Worm (Caenorhabditis elegans) whole organism, L4 larva: ENCODE measurements around the gene dhhc-13.

Source experiments
- D1046.2 ChIP-seq: fragments of 200-800 bp; sonication (Bioruptor generic); IDR thresholded peaks from 2 replicates; pipeline ENCODE4 v1.3.6; 2022; ENCODE audit warnings: missing genetic modification characterization, missing compliant biosample characterization
- F26F4.8 ChIP-seq: fragments of 200-800 bp; sonication (Bioruptor generic); conservative IDR thresholded peaks from 2 replicates; pipeline ENCODE4 v1.3.6; 2022; ENCODE audit warnings: missing genetic modification characterization, missing compliant biosample characterization
- F37D6.2 ChIP-seq: sonication (generic microtip); optimal IDR thresholded peaks from 2 replicates; lab custom pipeline; 2016; ENCODE audit warnings: mild to moderate bottlenecking, missing genetic modification characterization, missing compliant biosample characterization
- F44E2.7 ChIP-seq: fragments of 200-800 bp; sonication (Bioruptor generic); IDR thresholded peaks from 2 replicates; pipeline ENCODE4 v2.1.2; 2022; ENCODE audit warnings: missing genetic modification characterization, missing compliant biosample characterization
- T20F7.1 ChIP-seq: fragments of 200-800 bp; sonication (Bioruptor generic); optimal IDR thresholded peaks from 2 replicates; lab custom pipeline; 2018; ENCODE audit warnings: mild to moderate bottlenecking, missing genetic modification characterization, missing compliant biosample characterization
- Y105C5A.15 ChIP-seq: fragments of 200-800 bp; sonication (Bioruptor generic); IDR thresholded peaks from 2 replicates; pipeline ENCODE4 v1.3.6; 2022; ENCODE audit warnings: missing genetic modification characterization, missing compliant biosample characterization
- Y48G9A.11 ChIP-seq: fragments of 200-800 bp; sonication (Bioruptor generic); IDR thresholded peaks from 2 replicates; pipeline ENCODE4 v1.3.6; 2022; ENCODE audit warnings: missing genetic modification reagents, missing genetic modification characterization, missing compliant biosample characterization
- Y75B8A.6 ChIP-seq: fragments of 200-800 bp; sonication (Bioruptor generic); IDR thresholded peaks from 2 replicates; pipeline ENCODE4 v1.3.6; 2022; ENCODE audit warnings: missing genetic modification reagents, missing genetic modification characterization, missing compliant biosample characterization
- ZK546.5 ChIP-seq, 2 experiments: sonication (generic microtip); optimal IDR thresholded peaks; 2 replicates each; lab custom pipeline; 2017; ENCODE audit warnings: missing biosample characterization in 2 of 2, missing genetic modification characterization in 2 of 2
- ama-1 ChIP-seq: fragments of 150-350 bp; optimal IDR thresholded peaks from 2 replicates; lab custom pipeline; 2014; ENCODE audit warnings: inconsistent platforms, mixed read lengths
- arid-1 ChIP-seq: fragments of 200-800 bp; sonication (Bioruptor generic); conservative IDR thresholded peaks from 2 replicates; pipeline ENCODE4 v1.3.6; 2022; ENCODE audit warnings: missing genetic modification reagents, missing genetic modification characterization, missing compliant biosample characterization
- ceh-20 ChIP-seq: fragments of 200-800 bp; sonication (Bioruptor generic); IDR thresholded peaks from 2 replicates; pipeline ENCODE4 v1.3.6; 2022; ENCODE audit warnings: missing genetic modification reagents, missing genetic modification characterization, missing compliant biosample characterization
- ceh-28 ChIP-seq: fragments of 150-350 bp; optimal IDR thresholded peaks from 2 replicates; lab custom pipeline; 2014; ENCODE audit warnings: missing biosample characterization, missing genetic modification reagents, missing genetic modification characterization
- ceh-32 ChIP-seq: sonication (generic microtip); optimal IDR thresholded peaks from 2 replicates; lab custom pipeline; 2016; ENCODE audit warnings: mild to moderate bottlenecking, missing genetic modification characterization, missing compliant biosample characterization; ENCODE audit not compliant: poor library complexity
- ces-1 ChIP-seq: fragments of 150-350 bp; sonication (generic microtip); optimal IDR thresholded peaks from 4 replicates; lab custom pipeline; 2014; ENCODE audit warnings: missing biosample characterization, missing genetic modification reagents, missing genetic modification characterization
- daf-12 ChIP-seq: fragments of 150-350 bp; optimal IDR thresholded peaks from 2 replicates; lab custom pipeline; 2014; ENCODE audit warnings: missing biosample characterization, missing genetic modification reagents, missing genetic modification characterization
- daf-19 ChIP-seq: fragments of 200-800 bp; sonication (Bioruptor generic); conservative IDR thresholded peaks from 2 replicates; pipeline ENCODE4 v1.3.6; 2022; ENCODE audit warnings: missing genetic modification characterization, missing compliant biosample characterization
- daf-8 ChIP-seq: fragments of 200-800 bp; sonication (Bioruptor generic); IDR thresholded peaks from 2 replicates; pipeline ENCODE4 v1.3.6; 2022; ENCODE audit warnings: missing genetic modification characterization, missing compliant biosample characterization
- dmd-6 ChIP-seq: fragments of 200-800 bp; sonication (Bioruptor generic); IDR thresholded peaks from 2 replicates; pipeline ENCODE4 v1.3.6; 2022; ENCODE audit warnings: missing genetic modification reagents, missing genetic modification characterization, missing compliant biosample characterization
- dmd-9 ChIP-seq: fragments of 200-800 bp; sonication (Bioruptor generic); IDR thresholded peaks from 2 replicates; pipeline ENCODE4 v1.3.6; 2022; ENCODE audit warnings: missing genetic modification reagents, missing genetic modification characterization, missing compliant biosample characterization
- dpl-1 ChIP-seq: fragments of 150-350 bp; optimal IDR thresholded peaks from 2 replicates; lab custom pipeline; 2014; ENCODE audit warnings: missing biosample characterization, missing genetic modification reagents, missing genetic modification characterization
- dve-1 ChIP-seq: sonication (generic microtip); optimal IDR thresholded peaks from 2 replicates; lab custom pipeline; 2017; ENCODE audit warnings: antibody characterized with exemption, mild to moderate bottlenecking, missing genetic modification characterization, missing compliant biosample characterization; ENCODE audit not compliant: insufficient read depth
- fkh-10 ChIP-seq: fragments of 150-350 bp; optimal IDR thresholded peaks from 2 replicates; lab custom pipeline; 2014; ENCODE audit warnings: missing biosample characterization, missing genetic modification reagents, missing genetic modification characterization
- gei-8 ChIP-seq: fragments of 200-800 bp; sonication (Bioruptor generic); optimal IDR thresholded peaks from 2 replicates; lab custom pipeline; 2018; ENCODE audit warnings: mild to moderate bottlenecking, missing genetic modification characterization, missing compliant biosample characterization
- hlh-11 ChIP-seq: fragments of 200-800 bp; sonication (Bioruptor generic); optimal IDR thresholded peaks from 2 replicates; lab custom pipeline; 2018; ENCODE audit warnings: mild to moderate bottlenecking, missing genetic modification characterization, missing compliant biosample characterization
- jun-1 ChIP-seq: fragments of 150-350 bp; optimal IDR thresholded peaks from 2 replicates; lab custom pipeline; 2014; ENCODE audit warnings: missing biosample characterization, missing genetic modification reagents, missing genetic modification characterization
- lim-7 ChIP-seq: fragments of 200-800 bp; sonication (Bioruptor generic); IDR thresholded peaks from 2 replicates; pipeline ENCODE4 v1.3.6; 2022; ENCODE audit warnings: missing genetic modification characterization, missing compliant biosample characterization
- lin-13 ChIP-seq: fragments of 150-350 bp; optimal IDR thresholded peaks from 2 replicates; lab custom pipeline; 2014; ENCODE audit warnings: missing biosample characterization, missing genetic modification reagents, missing genetic modification characterization
- lin-39 ChIP-seq: fragments of 150-350 bp; optimal IDR thresholded peaks from 2 replicates; lab custom pipeline; 2014; ENCODE audit warnings: missing biosample characterization, missing genetic modification reagents, missing genetic modification characterization
- lir-3 ChIP-seq: sonication (generic microtip); optimal IDR thresholded peaks from 2 replicates; lab custom pipeline; 2016; ENCODE audit warnings: mild to moderate bottlenecking, missing genetic modification characterization, missing compliant biosample characterization
- lsy-2 ChIP-seq, 2 experiments: fragments of 150-350 bp in 1 of 2; sonication (generic microtip) in 1 of 2; optimal IDR thresholded peaks; 2 replicates each; lab custom pipeline; 2014 to 2017; ENCODE audit warnings: missing biosample characterization in 2 of 2, missing genetic modification characterization in 2 of 2
- mdt-29 ChIP-seq: fragments of 200-800 bp; sonication (Bioruptor generic); IDR thresholded peaks from 2 replicates; pipeline ENCODE4 v1.3.6; 2022; ENCODE audit warnings: missing genetic modification reagents, missing genetic modification characterization, missing compliant biosample characterization
- mes-2 ChIP-seq: sonication (generic microtip); optimal IDR thresholded peaks from 2 replicates; lab custom pipeline; 2016; ENCODE audit warnings: missing genotype, mild to moderate bottlenecking, missing genetic modification characterization, missing compliant biosample characterization; ENCODE audit not compliant: poor library complexity, severe bottlenecking
- mxl-2 ChIP-seq: fragments of 200-800 bp; sonication (Bioruptor generic); conservative IDR thresholded peaks from 2 replicates; pipeline ENCODE4 v1.3.6; 2022; ENCODE audit warnings: missing genetic modification reagents, missing genetic modification characterization, missing compliant biosample characterization
- mxl-3 ChIP-seq: fragments of 200-800 bp; sonication (Bioruptor generic); optimal IDR thresholded peaks from 2 replicates; lab custom pipeline; 2018; ENCODE audit warnings: mild to moderate bottlenecking, missing genetic modification characterization, missing compliant biosample characterization
- nhr-10 ChIP-seq: fragments of 150-350 bp; optimal IDR thresholded peaks from 2 replicates; lab custom pipeline; 2014; ENCODE audit warnings: missing biosample characterization, missing genetic modification characterization
- nhr-111 ChIP-seq: fragments of 200-800 bp; sonication (Bioruptor generic); optimal IDR thresholded peaks from 2 replicates; lab custom pipeline; 2018; ENCODE audit warnings: mild to moderate bottlenecking, missing genetic modification characterization, missing compliant biosample characterization
- nhr-28 ChIP-seq: fragments of 150-350 bp; optimal IDR thresholded peaks from 2 replicates; lab custom pipeline; 2014; ENCODE audit warnings: missing biosample characterization, missing genetic modification characterization
- nhr-41 ChIP-seq: fragments of 200-800 bp; sonication (Bioruptor generic); IDR thresholded peaks from 2 replicates; pipeline ENCODE4 v1.3.6; 2022; ENCODE audit warnings: missing genetic modification reagents, missing genetic modification characterization, missing compliant biosample characterization
- nhr-6 ChIP-seq: fragments of 150-350 bp; optimal IDR thresholded peaks from 2 replicates; lab custom pipeline; 2014; ENCODE audit warnings: missing biosample characterization, missing genetic modification characterization
- pha-4 ChIP-seq, 2 experiments: fragments of 150-350 bp in 1 of 2; fragments of 200-800 bp in 1 of 2; sonication (Bioruptor generic) in 1 of 2; IDR thresholded peaks in 1 of 2; optimal IDR thresholded peaks in 1 of 2; 2 replicates each; pipeline versions ENCODE4 v1.3.6 to Lab custom; 2014 to 2022; ENCODE audit warnings: missing genetic modification characterization in 2 of 2, missing genetic modification reagents in 2 of 2, missing biosample characterization in 1 of 2, missing compliant biosample characterization in 1 of 2
- pqm-1 ChIP-seq: sonication (generic microtip); optimal IDR thresholded peaks from 2 replicates; lab custom pipeline; 2017; ENCODE audit warnings: missing biosample characterization, missing genetic modification characterization
- set-16 ChIP-seq: fragments of 200-800 bp; sonication (Bioruptor generic); IDR thresholded peaks from 2 replicates; pipeline ENCODE4 v1.3.6; 2022; ENCODE audit warnings: missing genetic modification reagents, missing genetic modification characterization, missing compliant biosample characterization
- unc-39 ChIP-seq: sonication (generic microtip); optimal IDR thresholded peaks from 2 replicates; lab custom pipeline; 2017; ENCODE audit warnings: missing biosample characterization, missing genetic modification characterization
- ztf-11 ChIP-seq: fragments of 150-350 bp; optimal IDR thresholded peaks from 2 replicates; lab custom pipeline; 2014; ENCODE audit warnings: missing biosample characterization, missing genetic modification characterization

dhhc-13 gene

ce11 chrIV:5962219-5962945 is 45.3 kb downstream of the dhhc-13 start, which contains the start of gene K02B2.6:
TSS of gene K02B2.6 (minus strand) at chrIV:5962269.
- TF ChIP-seq set-16, result peak; percentile 80
- no peak for TF ChIP-seq nhr-10

- TF ChIP-seq jun-1, result no peak
- 0 out of 2 replicates have a peak, but pooled peaks have one; percentile 23 for TF ChIP-seq daf-19 (GFP tag; lab: Robert Waterston, UW)
Observed at ce11 chrIV:5964286-5964685, 47.2 kb downstream of the dhhc-13 start.

ce11 chrIV:5967035-5967499 is 49.9 kb downstream of the dhhc-13 start:
- TF ChIP-seq lir-3 (tag; lab: Kevin White, UChicago) (peak; percentile 70), ces-1 (GFP tag; lab: Kevin White, UChicago) (no peak), daf-12 (no peak), ztf-11 (tag; lab: Kevin White, UChicago) (no peak), gei-8 (GFP tag; lab: Kevin White, UChicago) (peak; percentile 74), ceh-32 (no peak), ceh-28 (tag; lab: Kevin White, UChicago) (no peak), mes-2 (tag; lab: Kevin White, UChicago) (peak; percentile 79), F26F4.8 (GFP tag; lab: Robert Waterston, UW) (peak; percentile 86; the same call in 1 of the 2 replicates), dpl-1 (GFP tag; lab: Kevin White, UChicago) (peak; percentile 63), lsy-2 (tag; optimal IDR thresholded peaks at IDR 0.05; lab: Kevin White, UChicago) (peak; percentile 9 to 78), ZK546.5 (tag; optimal IDR thresholded peaks at IDR 0.05; lab: Kevin White, UChicago) (no peak), T20F7.1 (GFP tag; lab: Kevin White, UChicago) (peak; percentile 68), Y105C5A.15 (GFP tag; lab: Robert Waterston, UW) (peak; percentile 74; the same call in 1 of the 2 replicates), mxl-2 (peak; percentile 50; the same call in 1 of the 2 replicates), Y75B8A.6 (GFP tag; lab: Robert Waterston, UW) (peak; percentile 86; the same call in 1 of the 2 replicates), fkh-10 (GFP tag; lab: Kevin White, UChicago) (peak; percentile 51), hlh-11 (tag; lab: Kevin White, UChicago) (peak; percentile 89), Y48G9A.11 (GFP tag; lab: Robert Waterston, UW) (peak; percentile 83), D1046.2 (GFP tag; lab: Robert Waterston, UW) (no peak), pqm-1 (tag; lab: Kevin White, UChicago) (peak; percentile 79), arid-1 (GFP tag; lab: Robert Waterston, UW) (peak; percentile 95), F37D6.2 (tag; lab: Kevin White, UChicago) (peak; percentile 28), dmd-9 (GFP tag; lab: Robert Waterston, UW) (no peak), ama-1 (lab: Kevin White, UChicago) (no peak), mxl-3 (GFP tag; lab: Kevin White, UChicago) (peak; percentile 90), nhr-6 (peak; percentile 38), lin-39 (tag; lab: Kevin White, UChicago) (no peak), dve-1 (tag; lab: Kevin White, UChicago) (peak; percentile 98), pha-4 (GFP tag; IDR thresholded peaks at IDR 0.05; lab: Robert Waterston, UW) (peak; percentile 94), pha-4 (tag; optimal IDR thresholded peaks at IDR 0.05; lab: Kevin White, UChicago) (peak; percentile 63), unc-39 (tag; lab: Kevin White, UChicago) (no peak), nhr-111 (GFP tag; lab: Kevin White, UChicago) (peak; percentile 19), lim-7 (GFP tag; lab: Robert Waterston, UW) (peak; percentile 97), mdt-29 (GFP tag; lab: Robert Waterston, UW) (peak; percentile 88), lin-13 (peak; percentile 77), nhr-28 (peak; percentile 89), daf-19 (GFP tag; lab: Robert Waterston, UW) (peak; percentile 82), F44E2.7 (GFP tag; lab: Robert Waterston, UW) (0 out of 2 replicates have a peak, but pooled peaks have one; percentile 65), daf-8 (GFP tag; lab: Robert Waterston, UW) (no peak), nhr-41 (peak; percentile 82), dmd-6 (GFP tag; lab: Robert Waterston, UW) (peak; percentile 90), ceh-20 (GFP tag; lab: Robert Waterston, UW) (no peak; the same call in 1 of the 2 replicates)
